Fruit fly (Drosophila melanogaster): ENCODE results near the gene alpha4GT1.
A peak's percentile ranks its signal among the peaks of the same experiment; 100 is the strongest.

alpha4GT1 gene

DNA sequence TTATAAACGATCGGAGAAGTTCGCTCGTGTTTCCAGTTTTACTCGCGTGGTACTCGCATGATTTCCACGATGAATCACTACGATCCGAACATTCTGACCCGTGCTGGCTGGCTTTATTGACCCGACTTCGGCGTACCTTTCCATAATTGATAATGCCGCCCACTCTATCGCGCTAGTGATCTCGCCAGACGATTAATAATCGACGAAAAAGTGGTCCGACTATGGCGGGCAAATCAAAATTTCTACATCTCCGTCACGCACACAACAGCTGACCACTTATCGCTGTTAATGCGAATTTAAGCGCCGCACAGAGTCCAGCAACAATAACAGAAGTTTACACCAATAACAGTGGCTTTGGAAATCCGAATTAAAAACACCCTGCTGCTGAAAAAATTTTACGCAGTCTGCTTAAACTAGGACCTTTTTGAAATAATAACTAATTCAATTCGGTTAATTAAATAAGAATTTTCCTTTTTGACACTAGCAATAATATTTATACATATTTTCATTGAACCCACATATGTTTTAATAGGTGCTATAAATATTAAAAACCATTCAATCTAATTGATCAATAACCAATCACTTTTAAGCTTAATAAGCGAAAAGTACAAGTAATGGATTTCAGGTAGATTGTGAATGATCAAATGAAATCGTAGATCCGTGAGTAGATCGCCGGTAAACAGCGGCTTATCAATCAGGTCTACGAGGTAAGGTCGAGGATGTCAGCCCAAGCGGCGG, 32.9 kb upstream of the alpha4GT1 start (continued):
- TF ChIP-seq NC2α (GFP tag; optimal IDR thresholded peaks at IDR 0.05) (no peak), gt (GFP tag; IDR thresholded peaks at IDR 0.05) (no peak), pnt (GFP tag; optimal IDR thresholded peaks at IDR 0.05) (peak; percentile 31), ato (GFP tag; IDR thresholded peaks at IDR 0.05; ENCODE audit: partially characterized antibody) (no peak), hbn (GFP tag; IDR thresholded peaks at IDR 0.05; ENCODE audit: partially characterized antibody) (no peak), CHES-1-like (GFP tag; optimal IDR thresholded peaks at IDR 0.05) (peak; percentile 24), CG14050 (GFP tag; IDR thresholded peaks at IDR 0.05) (no peak), CG17361 (GFP tag; IDR thresholded peaks at IDR 0.05) (peak; percentile 84), BtbVII (GFP tag; optimal IDR thresholded peaks at IDR 0.05) (peak; percentile 14), CG6254 (GFP tag; optimal IDR thresholded peaks at IDR 0.05) (no peak), gem (tag; optimal IDR thresholded peaks at IDR 0.05) (peak; percentile 18), Dp (GFP tag; optimal IDR thresholded peaks at IDR 0.05) (peak; percentile 70), fd96Cb (tag; optimal IDR thresholded peaks at IDR 0.05) (no peak), Xbp1 (GFP tag; optimal IDR thresholded peaks at IDR 0.05) (peak; percentile 57), gfzf (GFP tag; optimal IDR thresholded peaks at IDR 0.05) (peak; percentile 46), CG1792 (GFP tag; optimal IDR thresholded peaks at IDR 0.05) (no peak), CG8281 (tag; optimal IDR thresholded peaks at IDR 0.05) (peak; percentile 12), CG1832 (GFP tag; optimal IDR thresholded peaks at IDR 0.05) (no peak), nmo (GFP tag; optimal IDR thresholded peaks at IDR 0.05) (peak; percentile 56), CG8290 (GFP tag; optimal IDR thresholded peaks at IDR 0.05) (no peak), CG8290 (tag; optimal IDR thresholded peaks at IDR 0.05) (no peak), CG3163 (GFP tag; optimal IDR thresholded peaks at IDR 0.05) (no peak), hb (GFP tag; IDR thresholded peaks at IDR 0.05; ENCODE audit: partially characterized antibody) (no peak), Sry-β (GFP tag; optimal IDR thresholded peaks at IDR 0.05) (no peak), Oaz (GFP tag; IDR thresholded peaks at IDR 0.05) (no peak), dpn (GFP tag; optimal IDR thresholded peaks at IDR 0.05) (peak in 1 of 2 experiments; percentile 19), gro (GFP tag; optimal IDR thresholded peaks at IDR 0.05) (no peak), fd3F (GFP tag; optimal IDR thresholded peaks at IDR 0.05) (peak; percentile 15), Mad (GFP tag; optimal IDR thresholded peaks at IDR 0.05) (peak; percentile 21), vfl (GFP tag; optimal IDR thresholded peaks at IDR 0.05) (no peak), CG13424 (tag; optimal IDR thresholded peaks at IDR 0.05) (peak; percentile 54), Trl (optimal IDR thresholded peaks at IDR 0.05) (no peak), Trl (GFP tag; optimal IDR thresholded peaks at IDR 0.05) (no peak), psq (GFP tag; optimal IDR thresholded peaks at IDR 0.05) (no peak), kni (GFP tag; optimal IDR thresholded peaks at IDR 0.05) (no peak), prd (optimal IDR thresholded peaks at IDR 0.05) (no peak), prd (GFP tag; IDR thresholded peaks at IDR 0.05) (peak; percentile 40; the same call in 2 of the 3 replicates), dmrt99B (tag; optimal IDR thresholded peaks at IDR 0.05) (peak; percentile 59), CG12769 (tag; optimal IDR thresholded peaks at IDR 0.05) (no peak), exex (tag; optimal IDR thresholded peaks at IDR 0.05) (peak; percentile 96), Drgx (GFP tag; IDR thresholded peaks at IDR 0.05) (no peak), CG13296 (GFP tag; optimal IDR thresholded peaks at IDR 0.05) (no peak), Six4 (GFP tag; optimal IDR thresholded peaks at IDR 0.05) (no peak), Tbp (GFP tag; optimal IDR thresholded peaks at IDR 0.05) (no peak), pan (optimal IDR thresholded peaks at IDR 0.05) (no peak), pan (GFP tag; optimal IDR thresholded peaks at IDR 0.05 in 1 of 2, IDR thresholded peaks at IDR 0.05 in 1 of 2) (peak in 1 of 2 experiments; percentile 57), CG32772 (GFP tag; IDR thresholded peaks at IDR 0.05) (no peak), h (optimal IDR thresholded peaks at IDR 0.05) (no peak), pum (GFP tag; optimal IDR thresholded peaks at IDR 0.05) (no peak), CG17802 (tag; optimal IDR thresholded peaks at IDR 0.05) (no peak), C15 (GFP tag; IDR thresholded peaks at IDR 0.05) (no peak)

Data from whole organism, embryonic.